Worm (Caenorhabditis elegans): Measurements from ENCODE around the gene unc-58.

- TF ChIP-seq ztf-4 (tag; optimal IDR thresholded peaks at IDR 0.05), result no peak
- TF ChIP-seq ztf-11 (tag; optimal IDR thresholded peaks at IDR 0.05), result no peak
- TF ChIP-seq R02D3.7 (tag; optimal IDR thresholded peaks at IDR 0.05), result no peak
- no peak for TF ChIP-seq fkh-2 (tag; optimal IDR thresholded peaks at IDR 0.05)
These were observed 8.3 kb upstream of the unc-58 start for ce11 chrX:10141264-10141663.
